Fruit fly (Drosophila melanogaster): Measurements from ENCODE around the gene CG7294.

- TF ChIP-seq usp (GFP tag; optimal IDR thresholded peaks at IDR 0.05) (no peak), psq (optimal IDR thresholded peaks at IDR 0.05) (no peak), pan (optimal IDR thresholded peaks at IDR 0.05) (no peak), CG8478 (optimal IDR thresholded peaks at IDR 0.05) (no peak), EcR (GFP tag; optimal IDR thresholded peaks at IDR 0.05) (no peak)
These were observed 34.6 kb downstream of the CG7294 start for dm6 chr2L:10654520-10654919.

Data from whole organism.